Fruit fly (Drosophila melanogaster) whole organism, prepupa: ENCODE data around the gene Pss.

Experiments used
- Blimp-1 ChIP-seq: fragments of 200-800 bp; sonication (Bioruptor generic); optimal IDR thresholded peaks from 3 replicates; lab custom pipeline; 2017; ENCODE audit warnings: missing biosample characterization, missing genetic modification characterization, mild to moderate bottlenecking, moderate library complexity, missing genetic modification reagents
- CG6163 ChIP-seq: fragments of 200-800 bp; sonication (Bioruptor generic); IDR thresholded peaks from 3 replicates; pipeline ENCODE4 v1.3.6; 2022; ENCODE audit warnings: missing biosample characterization, missing genetic modification characterization
- achi ChIP-seq: fragments of 200-800 bp; sonication (Bioruptor generic); optimal IDR thresholded peaks from 3 replicates; lab custom pipeline; 2016; ENCODE audit warnings: missing biosample characterization, missing genetic modification characterization
- vri ChIP-seq: fragments of 200-800 bp; sonication (Bioruptor generic); optimal IDR thresholded peaks from 3 replicates; lab custom pipeline; 2016; ENCODE audit warnings: missing biosample characterization, mild to moderate bottlenecking, missing genetic modification characterization

dm6 chr3L:20565561-20566128 lies 39.7 kb upstream of the Pss start:
- TF ChIP-seq vri (no peak), achi (GFP tag; lab: Kevin White, UChicago) (no peak), Blimp-1 (GFP tag; lab: Kevin White, UChicago) (no peak), CG6163 (GFP tag; lab: Robert Waterston, UW) (no peak)
